Fruit fly (Drosophila melanogaster): ENCODE results near the gene RpS8.

Gene RpS8

DNA sequence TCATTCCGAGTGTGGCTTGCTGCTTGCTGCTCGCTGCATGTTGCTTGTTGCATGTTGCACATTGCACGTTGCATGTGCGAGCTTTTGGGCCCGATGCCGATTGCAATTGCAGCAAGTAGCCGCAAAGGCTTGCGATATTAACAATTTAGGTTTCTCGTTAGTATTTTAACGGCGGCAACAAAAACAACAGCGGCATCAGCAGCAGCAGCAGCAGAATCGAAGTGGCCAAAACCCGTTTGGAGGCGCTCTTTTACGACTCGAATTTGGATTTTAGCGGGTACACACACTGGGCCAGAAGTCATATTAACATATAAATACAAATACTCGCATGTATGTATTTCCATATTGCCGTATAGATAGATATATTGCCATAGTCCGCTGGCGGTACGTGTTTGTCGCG is 18.9 kb downstream of the RpS8 start:
- TF ChIP-seq tai (GFP tag; optimal IDR thresholded peaks at IDR 0.05) (no peak), Myc (optimal IDR thresholded peaks at IDR 0.05) (no peak), dmrt93B (GFP tag; optimal IDR thresholded peaks at IDR 0.05) (no peak), Dif (GFP tag; optimal IDR thresholded peaks at IDR 0.05; ENCODE audit: partially characterized antibody) (no peak), usp (GFP tag; optimal IDR thresholded peaks at IDR 0.05) (no peak), rgr (GFP tag; optimal IDR thresholded peaks at IDR 0.05) (no peak), GATAd (GFP tag; optimal IDR thresholded peaks at IDR 0.05) (no peak), Hr78 (GFP tag; optimal IDR thresholded peaks at IDR 0.05) (no peak), Vsx2 (GFP tag; optimal IDR thresholded peaks at IDR 0.05; ENCODE audit: partially characterized antibody) (no peak), foxo (GFP tag; optimal IDR thresholded peaks at IDR 0.05) (no peak), CrebA (GFP tag; optimal IDR thresholded peaks at IDR 0.05; ENCODE audit: borderline replicate concordance) (no peak), Hr83 (GFP tag; optimal IDR thresholded peaks at IDR 0.05; ENCODE audit: poor library complexity, severe bottlenecking) (no peak), OdsH (GFP tag; optimal IDR thresholded peaks at IDR 0.05) (no peak), lola (GFP tag; optimal IDR thresholded peaks at IDR 0.05) (no peak), Sp1 (GFP tag; optimal IDR thresholded peaks at IDR 0.05) (no peak), Mio (GFP tag; optimal IDR thresholded peaks at IDR 0.05) (no peak)

dm6 chr3R:29891183-29891582 is 29.8 kb downstream of the RpS8 start:
- no peak for TF ChIP-seq dmrt93B (GFP tag; optimal IDR thresholded peaks at IDR 0.05)
- TF ChIP-seq HLH106 (tag; optimal IDR thresholded peaks at IDR 0.05), result no peak
- TF ChIP-seq rgr (GFP tag; optimal IDR thresholded peaks at IDR 0.05), result peak; percentile 21
- no peak for TF ChIP-seq GATAd (GFP tag; optimal IDR thresholded peaks at IDR 0.05)
- no peak for TF ChIP-seq Dif (GFP tag; optimal IDR thresholded peaks at IDR 0.05; ENCODE audit: partially characterized antibody)
- TF ChIP-seq Hnf4 (GFP tag; optimal IDR thresholded peaks at IDR 0.05), result peak; percentile 54
- TF ChIP-seq h (GFP tag; optimal IDR thresholded peaks at IDR 0.05), result peak; percentile 52
- no peak for TF ChIP-seq psq (GFP tag; optimal IDR thresholded peaks at IDR 0.05)
- TF ChIP-seq Sp1 (GFP tag; optimal IDR thresholded peaks at IDR 0.05), result no peak
- peak in 1 of 2 experiments; percentile 1 for TF ChIP-seq foxo (GFP tag; optimal IDR thresholded peaks at IDR 0.05)
- TF ChIP-seq pan (optimal IDR thresholded peaks at IDR 0.05), result no peak
- TF ChIP-seq Hr78 (GFP tag; optimal IDR thresholded peaks at IDR 0.05), result no peak
- TF ChIP-seq fru (GFP tag; optimal IDR thresholded peaks at IDR 0.05), result no peak
- peak; percentile 88 for TF ChIP-seq Hr83 (GFP tag; optimal IDR thresholded peaks at IDR 0.05; ENCODE audit: poor library complexity, severe bottlenecking)
- peak; percentile 13 for TF ChIP-seq OdsH (GFP tag; optimal IDR thresholded peaks at IDR 0.05)
- no peak for TF ChIP-seq CG9705 (GFP tag; optimal IDR thresholded peaks at IDR 0.05)
- no peak for TF ChIP-seq br (GFP tag; optimal IDR thresholded peaks at IDR 0.05)

dm6 chr3R:29893030-29893429 is 31.6 kb downstream of the RpS8 start:
- no peak for TF ChIP-seq Mio (GFP tag; optimal IDR thresholded peaks at IDR 0.05)
- TF ChIP-seq tai (GFP tag; optimal IDR thresholded peaks at IDR 0.05), result no peak
- no peak for TF ChIP-seq Hr83 (GFP tag; optimal IDR thresholded peaks at IDR 0.05; ENCODE audit: poor library complexity, severe bottlenecking)
- no peak for TF ChIP-seq br (GFP tag; optimal IDR thresholded peaks at IDR 0.05)
- no peak for TF ChIP-seq Dif (GFP tag; optimal IDR thresholded peaks at IDR 0.05; ENCODE audit: partially characterized antibody)
- no peak for TF ChIP-seq Dfd (GFP tag; optimal IDR thresholded peaks at IDR 0.05)
- TF ChIP-seq Myc (optimal IDR thresholded peaks at IDR 0.05), result no peak
- no peak for TF ChIP-seq dmrt93B (GFP tag; optimal IDR thresholded peaks at IDR 0.05)
- no peak for TF ChIP-seq OdsH (GFP tag; optimal IDR thresholded peaks at IDR 0.05)
- no peak for TF ChIP-seq GATAd (GFP tag; optimal IDR thresholded peaks at IDR 0.05)
- TF ChIP-seq Rel (GFP tag; optimal IDR thresholded peaks at IDR 0.05), result no peak
- TF ChIP-seq Rel (tag; optimal IDR thresholded peaks at IDR 0.05), result no peak
- TF ChIP-seq h (GFP tag; optimal IDR thresholded peaks at IDR 0.05), result no peak
- no peak for TF ChIP-seq ey (GFP tag; optimal IDR thresholded peaks at IDR 0.05)

DNA sequence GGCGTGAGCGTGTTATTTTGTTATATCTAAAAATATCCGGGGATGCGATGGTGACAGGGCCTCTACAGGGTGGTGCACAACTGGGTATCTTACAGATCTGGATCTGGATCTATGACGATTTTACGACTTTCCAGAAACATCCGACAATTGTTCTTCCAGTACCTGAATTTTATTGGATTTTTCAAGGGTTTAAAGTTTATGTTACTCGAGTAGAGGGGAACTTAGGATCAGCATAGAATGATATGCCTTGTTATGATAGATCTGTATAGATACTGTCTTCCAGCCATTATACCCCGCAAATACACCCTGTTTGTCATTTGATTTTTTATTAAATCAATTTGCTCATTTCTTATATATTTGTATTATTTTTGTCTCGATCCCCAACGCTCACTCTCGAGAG is 33.0 kb downstream of the RpS8 start:
- TF ChIP-seq GATAd (GFP tag; optimal IDR thresholded peaks at IDR 0.05) (no peak), Dif (GFP tag; optimal IDR thresholded peaks at IDR 0.05; ENCODE audit: partially characterized antibody) (no peak), lola (GFP tag; optimal IDR thresholded peaks at IDR 0.05) (no peak), h (GFP tag; optimal IDR thresholded peaks at IDR 0.05) (peak; percentile 4), br (GFP tag; optimal IDR thresholded peaks at IDR 0.05) (no peak), dmrt93B (GFP tag; optimal IDR thresholded peaks at IDR 0.05) (no peak), woc (GFP tag; optimal IDR thresholded peaks at IDR 0.05) (no peak), CG9705 (GFP tag; optimal IDR thresholded peaks at IDR 0.05) (no peak), Vsx2 (GFP tag; optimal IDR thresholded peaks at IDR 0.05; ENCODE audit: partially characterized antibody) (no peak), usp (GFP tag; optimal IDR thresholded peaks at IDR 0.05) (no peak), sv (GFP tag; optimal IDR thresholded peaks at IDR 0.05) (peak; percentile 14), fru (GFP tag; optimal IDR thresholded peaks at IDR 0.05) (no peak), HLH106 (tag; optimal IDR thresholded peaks at IDR 0.05) (peak; percentile 39), Sp1 (GFP tag; optimal IDR thresholded peaks at IDR 0.05) (no peak), Myc (optimal IDR thresholded peaks at IDR 0.05) (no peak), pan (optimal IDR thresholded peaks at IDR 0.05) (no peak)

DNA sequence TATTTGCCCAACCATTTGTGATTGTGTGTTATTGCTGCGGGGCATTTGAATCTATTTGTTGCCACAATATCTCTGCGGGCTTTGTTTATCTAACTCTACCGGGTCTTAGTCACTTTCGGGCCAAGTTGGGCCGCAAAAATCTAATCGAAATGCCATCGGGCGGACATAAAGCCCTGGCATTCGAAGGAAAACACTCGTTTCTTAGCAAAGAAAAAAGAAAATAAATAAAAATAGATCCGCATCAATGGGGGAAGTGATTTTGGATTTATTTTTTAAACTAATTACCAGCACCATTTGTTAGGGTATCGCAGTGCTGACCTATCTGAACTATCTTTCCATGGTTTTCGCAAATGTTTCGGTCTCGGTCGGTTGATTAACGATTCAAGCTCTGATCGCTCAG is 37.2 kb downstream of the RpS8 start:
- TF ChIP-seq Vsx2 (GFP tag; optimal IDR thresholded peaks at IDR 0.05; ENCODE audit: partially characterized antibody) (no peak), rgr (GFP tag; optimal IDR thresholded peaks at IDR 0.05) (no peak), psq (GFP tag; optimal IDR thresholded peaks at IDR 0.05) (no peak)

Measured in whole organism, wandering third instar larva.